Worm (Caenorhabditis elegans): ENCODE measurements around the gene Y66D12A.24.

The Y66D12A.24 gene

ce11 chrIII:11456577-11456976 is 40.1 kb upstream of the Y66D12A.24 start, which contains the start of gene plr-1:
Gene plr-1, plus strand, starts transcription at chrIII:11456877.
- TF ChIP-seq unc-62 (GFP tag; optimal IDR thresholded peaks at IDR 0.05 in 1 of 2) = peak in 1 of 2 experiments; percentile 69
- TF ChIP-seq unc-62 (tag; optimal IDR thresholded peaks at IDR 0.05) = no peak
- TF ChIP-seq R02D3.7 (tag; optimal IDR thresholded peaks at IDR 0.05) = no peak

DNA sequence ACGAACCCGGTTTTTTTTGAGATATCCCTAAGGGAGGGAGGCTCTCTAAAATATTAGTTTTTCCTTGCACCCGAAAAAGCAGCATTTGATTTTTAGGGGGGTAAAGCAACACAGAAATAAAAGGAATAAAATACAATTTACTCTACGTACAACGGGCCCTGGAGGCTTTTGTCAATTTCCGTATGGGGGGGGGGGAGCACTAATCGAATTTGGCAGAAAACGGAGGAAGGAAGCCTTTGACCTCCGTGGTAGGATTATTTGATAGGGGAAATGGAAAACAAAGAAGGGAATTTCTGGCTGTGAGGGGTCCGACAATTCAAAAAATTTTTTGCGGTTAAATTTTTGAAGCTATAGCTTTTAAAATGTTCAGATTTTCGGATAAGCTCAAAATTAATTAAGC is 38.8 kb upstream of the Y66D12A.24 start:
- TF ChIP-seq skn-1 (tag; optimal IDR thresholded peaks at IDR 0.05) = no peak
- TF ChIP-seq zip-2 (tag; optimal IDR thresholded peaks at IDR 0.05) = no peak
- TF ChIP-seq arid-1 (GFP tag; conservative IDR thresholded peaks at IDR 0.05) = no peak
- no peak for TF ChIP-seq ztf-7 (tag; optimal IDR thresholded peaks at IDR 0.05)
- no peak for TF ChIP-seq sdz-12 (GFP tag; optimal IDR thresholded peaks at IDR 0.05)
- TF ChIP-seq F49E8.2 (tag; optimal IDR thresholded peaks at IDR 0.05; ENCODE audit: borderline replicate concordance) = no peak
- no peak for TF ChIP-seq tra-1 (GFP tag; IDR thresholded peaks at IDR 0.05)
- no peak for TF ChIP-seq daf-19 (GFP tag; conservative IDR thresholded peaks at IDR 0.05)
- no peak for TF ChIP-seq lim-7 (GFP tag; IDR thresholded peaks at IDR 0.05)
- no peak for TF ChIP-seq dmd-9 (GFP tag; IDR thresholded peaks at IDR 0.05)
- no peak for TF ChIP-seq dmd-8 (GFP tag; IDR thresholded peaks at IDR 0.05)
- TF ChIP-seq hif-1 (tag; optimal IDR thresholded peaks at IDR 0.05) = no peak
- no peak for TF ChIP-seq zip-11 (GFP tag; IDR thresholded peaks at IDR 0.05)
- no peak for TF ChIP-seq lir-3 (tag; optimal IDR thresholded peaks at IDR 0.05)
- no peak for TF ChIP-seq ceh-44 (GFP tag; IDR thresholded peaks at IDR 0.05)
- TF ChIP-seq spr-3 (GFP tag; optimal IDR thresholded peaks at IDR 0.05) = no peak

DNA sequence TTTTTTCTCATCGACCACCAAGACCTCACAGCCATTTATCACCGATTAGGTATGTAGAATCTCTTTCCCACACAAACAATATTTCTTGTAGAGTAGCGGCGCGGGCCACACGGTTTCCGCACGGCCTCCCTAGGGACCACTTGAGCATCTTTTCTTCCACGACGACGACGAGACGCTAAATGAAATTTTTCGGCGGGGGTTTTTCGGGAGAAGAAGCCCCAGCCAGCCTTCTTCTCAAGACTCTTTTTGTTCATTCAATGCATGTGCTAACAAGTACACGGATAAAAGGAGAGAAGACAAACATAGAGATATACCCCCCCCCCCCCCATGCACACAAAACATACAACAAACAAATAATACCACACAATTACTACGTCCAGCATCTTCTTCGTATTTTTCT is 37.6 kb upstream of the Y66D12A.24 start:
- TF ChIP-seq T26A8.4 (GFP tag; IDR thresholded peaks at IDR 0.05) = no peak
- no peak for TF ChIP-seq lir-3 (tag; optimal IDR thresholded peaks at IDR 0.05)
- 0 out of 2 replicates have a peak, but pooled peaks have one; percentile 7 for TF ChIP-seq hmg-1.1 (GFP tag; IDR thresholded peaks at IDR 0.05)

ce11 chrIII:11459802-11460201 is 36.9 kb upstream of the Y66D12A.24 start:
- no peak for TF ChIP-seq dmd-8 (GFP tag; IDR thresholded peaks at IDR 0.05)
- TF ChIP-seq ZK546.5 (tag; optimal IDR thresholded peaks at IDR 0.05) = no peak
- no peak for TF ChIP-seq mxl-3 (GFP tag; optimal IDR thresholded peaks at IDR 0.05)
- TF ChIP-seq ces-1 (GFP tag; optimal IDR thresholded peaks at IDR 0.05) = no peak
- TF ChIP-seq daf-8 (GFP tag; IDR thresholded peaks at IDR 0.05) = no peak

- TF ChIP-seq nhr-25 (tag; optimal IDR thresholded peaks at IDR 0.05; ENCODE audit: borderline replicate concordance, insufficient read depth) (no peak), hif-1 (tag; optimal IDR thresholded peaks at IDR 0.05) (no peak), aha-1 (tag) (peak; percentile 92)
These were observed 34.3 kb upstream of the Y66D12A.24 start for ce11 chrIII:11462332-11462731.

ce11 chrIII:11463726-11464125 is 32.9 kb upstream of the Y66D12A.24 start:
- TF ChIP-seq lin-38 (GFP tag; IDR thresholded peaks at IDR 0.05) (peak; percentile 60), nhr-77 (tag; optimal IDR thresholded peaks at IDR 0.05) (peak; percentile 65), ceh-20 (GFP tag; IDR thresholded peaks at IDR 0.05) (no peak), T20F7.1 (GFP tag; optimal IDR thresholded peaks at IDR 0.05) (no peak), vab-7 (GFP tag; IDR thresholded peaks at IDR 0.05) (peak; percentile 62), lin-13 (GFP tag; optimal IDR thresholded peaks at IDR 0.05) (peak; percentile 97), hlh-11 (tag; optimal IDR thresholded peaks at IDR 0.05) (peak; percentile 87), dpl-1 (GFP tag; optimal IDR thresholded peaks at IDR 0.05) (peak; percentile 21), nhr-10 (tag; optimal IDR thresholded peaks at IDR 0.05) (peak; percentile 8), madf-5 (GFP tag; IDR thresholded peaks at IDR 0.05) (peak; percentile 8 to 70; a peak in 2 of 4 replicates), zfp-3 (GFP tag; conservative IDR thresholded peaks at IDR 0.05) (peak; percentile 78; the same call in 1 of the 2 replicates), lim-7 (GFP tag; IDR thresholded peaks at IDR 0.05) (0 out of 2 replicates have a peak, but pooled peaks have one; percentile 24), pha-4 (GFP tag; IDR thresholded peaks at IDR 0.05) (peak; percentile 62), pha-4 (tag; optimal IDR thresholded peaks at IDR 0.05) (no peak), hif-1 (tag; optimal IDR thresholded peaks at IDR 0.05) (peak in 1 of 2 experiments; percentile 25), zip-11 (GFP tag; IDR thresholded peaks at IDR 0.05) (no peak), hmg-1.1 (GFP tag; IDR thresholded peaks at IDR 0.05) (peak; percentile 68; the same call in 1 of the 2 replicates), daf-16 (GFP tag; optimal IDR thresholded peaks at IDR 0.05) (no peak), daf-16 (tag; optimal IDR thresholded peaks at IDR 0.05) (peak; percentile 39), T26A8.4 (GFP tag; IDR thresholded peaks at IDR 0.05) (peak; percentile 65), daf-12 (tag; optimal IDR thresholded peaks at IDR 0.05) (no peak)
